Worm (Caenorhabditis elegans): ENCODE results near the gene str-28.

DNA sequence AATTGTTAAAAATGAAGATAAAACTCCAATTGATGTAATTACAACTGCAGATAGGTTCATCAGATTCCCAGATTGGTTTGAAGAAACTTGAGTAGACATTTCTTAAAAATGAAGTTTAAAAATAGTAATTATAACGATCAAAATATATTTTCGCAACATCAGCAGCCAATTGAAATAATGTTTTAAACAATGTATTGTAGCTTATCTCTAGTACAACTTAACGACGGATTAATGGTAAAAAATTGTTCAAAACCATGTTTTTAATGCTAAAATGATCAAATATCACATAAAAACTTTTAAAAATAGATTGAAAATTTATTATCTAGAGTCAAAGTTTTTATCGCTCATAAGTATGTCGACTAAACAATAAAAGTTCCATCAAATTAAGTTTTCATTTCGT is 22.5 kb upstream of the str-28 start, which contains the start of gene srbc-11:
- no peak for TF ChIP-seq ets-7 (tag; optimal IDR thresholded peaks at IDR 0.05)
- no peak for TF ChIP-seq ama-1 (optimal IDR thresholded peaks at IDR 0.05)
- TF ChIP-seq ceh-36 (tag; optimal IDR thresholded peaks at IDR 0.05): no peak
- TF ChIP-seq hmg-4 (GFP tag; optimal IDR thresholded peaks at IDR 0.05): no peak
- TF ChIP-seq pes-1 (GFP tag; IDR thresholded peaks at IDR 0.05): no peak
- no peak for TF ChIP-seq B0310.2 (tag; optimal IDR thresholded peaks at IDR 0.05)
- TF ChIP-seq flt-1 (GFP tag; IDR thresholded peaks at IDR 0.05): no peak
- no peak for TF ChIP-seq hnd-1 (tag; optimal IDR thresholded peaks at IDR 0.05)
- no peak for TF ChIP-seq hmbx-1 (tag; optimal IDR thresholded peaks at IDR 0.05)
- no peak for TF ChIP-seq scrt-1 (GFP tag; IDR thresholded peaks at IDR 0.05)
- no peak for TF ChIP-seq F13C5.2 (tag; optimal IDR thresholded peaks at IDR 0.05)
- no peak for TF ChIP-seq tbx-11 (GFP tag; IDR thresholded peaks at IDR 0.05)

All from whole organism, early embryonic.